Worm (Caenorhabditis elegans): ENCODE data around the gene ccf-1.

ccf-1 gene

ce11 chrIII:11949276-11949879 lies 29.3 kb upstream of the ccf-1 start:
- TF ChIP-seq fos-1 (tag; optimal IDR thresholded peaks at IDR 0.05), result peak; percentile 56
- no peak for TF ChIP-seq aly-2 (tag; optimal IDR thresholded peaks at IDR 0.05)
- no peak for TF ChIP-seq mdl-1 (tag; optimal IDR thresholded peaks at IDR 0.05)

ce11 chrIII:11948437-11948836 lies 28.4 kb upstream of the ccf-1 start:
- peak; percentile 73 for TF ChIP-seq fos-1 (tag; optimal IDR thresholded peaks at IDR 0.05)
- no peak for TF ChIP-seq F13H6.1 (tag; optimal IDR thresholded peaks at IDR 0.05)
- no peak for TF ChIP-seq nhr-237 (tag; optimal IDR thresholded peaks at IDR 0.05)

DNA sequence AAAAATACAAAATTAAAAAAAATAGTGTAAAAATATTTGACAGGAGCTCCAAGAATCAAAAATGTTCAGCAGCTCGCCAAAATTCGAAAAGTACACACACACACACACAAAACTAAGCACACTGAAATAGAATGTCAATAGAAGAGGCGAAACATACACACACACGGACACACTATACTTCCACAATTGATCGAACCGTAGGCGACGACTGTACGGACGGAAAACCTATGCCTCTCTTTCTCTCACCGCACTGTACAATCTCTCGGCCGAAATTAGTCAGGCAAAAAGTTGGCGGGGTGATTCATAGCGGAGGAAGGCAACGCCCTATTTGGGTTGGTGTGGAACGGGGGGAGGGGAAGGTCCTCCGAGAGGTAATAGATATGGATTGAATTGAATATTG lies 27.5 kb upstream of the ccf-1 start:
- TF ChIP-seq gmeb-1 (tag; optimal IDR thresholded peaks at IDR 0.05) (no peak), fos-1 (tag; optimal IDR thresholded peaks at IDR 0.05) (peak; percentile 97), nhr-129 (tag; optimal IDR thresholded peaks at IDR 0.05) (peak; percentile 52), peb-1 (tag; optimal IDR thresholded peaks at IDR 0.05) (no peak), egl-27 (tag; optimal IDR thresholded peaks at IDR 0.05) (no peak)

DNA sequence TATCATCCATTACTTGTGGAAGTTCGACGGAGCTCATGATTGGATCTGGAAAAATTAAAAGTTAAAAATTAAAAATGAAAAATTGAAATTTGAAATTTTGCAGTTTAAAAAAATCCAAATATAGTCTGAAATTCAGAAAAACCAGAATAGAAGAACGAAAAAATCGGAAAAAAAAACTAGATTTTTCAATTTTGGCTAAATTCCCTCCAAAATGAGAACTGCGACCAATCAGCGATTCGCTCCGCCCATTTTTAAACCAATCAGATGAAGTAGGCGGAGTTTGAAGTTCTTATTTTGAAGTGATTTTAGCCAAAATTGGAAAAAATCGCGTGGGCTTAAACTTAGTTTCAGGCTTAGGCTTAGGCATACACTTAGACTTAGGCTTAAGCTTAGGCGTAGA lies 26.9 kb upstream of the ccf-1 start, which contains the start of gene Y56A3A.7:
TSS of gene Y56A3A.7 (minus strand) at position 47 of the 400 bp plus-strand sequence.
- TF ChIP-seq ZK546.5 (tag; optimal IDR thresholded peaks at IDR 0.05) (no peak), nhr-77 (tag; optimal IDR thresholded peaks at IDR 0.05) (no peak), mab-5 (tag; optimal IDR thresholded peaks at IDR 0.05) (no peak), sma-3 (GFP tag; optimal IDR thresholded peaks at IDR 0.05) (no peak), unc-62 (GFP tag; optimal IDR thresholded peaks at IDR 0.05) (no peak), ztf-1 (GFP tag; conservative IDR thresholded peaks at IDR 0.05) (no peak), ceh-82 (tag; optimal IDR thresholded peaks at IDR 0.05) (no peak), snpc-4 (tag; optimal IDR thresholded peaks at IDR 0.05) (no peak), R02D3.7 (tag; optimal IDR thresholded peaks at IDR 0.05) (no peak), blmp-1 (tag; optimal IDR thresholded peaks at IDR 0.05; ENCODE audit: insufficient read depth) (no peak), nhr-23 (tag; optimal IDR thresholded peaks at IDR 0.05) (no peak), dmd-4 (tag; optimal IDR thresholded peaks at IDR 0.05) (no peak), ama-1 (optimal IDR thresholded peaks at IDR 0.05) (no peak), ztf-4 (tag; optimal IDR thresholded peaks at IDR 0.05) (no peak), nhr-25 (tag; optimal IDR thresholded peaks at IDR 0.05) (no peak), sma-9 (GFP tag; optimal IDR thresholded peaks at IDR 0.05) (no peak), sma-9 (tag; optimal IDR thresholded peaks at IDR 0.05) (no peak), gmeb-1 (tag; optimal IDR thresholded peaks at IDR 0.05) (no peak)

DNA sequence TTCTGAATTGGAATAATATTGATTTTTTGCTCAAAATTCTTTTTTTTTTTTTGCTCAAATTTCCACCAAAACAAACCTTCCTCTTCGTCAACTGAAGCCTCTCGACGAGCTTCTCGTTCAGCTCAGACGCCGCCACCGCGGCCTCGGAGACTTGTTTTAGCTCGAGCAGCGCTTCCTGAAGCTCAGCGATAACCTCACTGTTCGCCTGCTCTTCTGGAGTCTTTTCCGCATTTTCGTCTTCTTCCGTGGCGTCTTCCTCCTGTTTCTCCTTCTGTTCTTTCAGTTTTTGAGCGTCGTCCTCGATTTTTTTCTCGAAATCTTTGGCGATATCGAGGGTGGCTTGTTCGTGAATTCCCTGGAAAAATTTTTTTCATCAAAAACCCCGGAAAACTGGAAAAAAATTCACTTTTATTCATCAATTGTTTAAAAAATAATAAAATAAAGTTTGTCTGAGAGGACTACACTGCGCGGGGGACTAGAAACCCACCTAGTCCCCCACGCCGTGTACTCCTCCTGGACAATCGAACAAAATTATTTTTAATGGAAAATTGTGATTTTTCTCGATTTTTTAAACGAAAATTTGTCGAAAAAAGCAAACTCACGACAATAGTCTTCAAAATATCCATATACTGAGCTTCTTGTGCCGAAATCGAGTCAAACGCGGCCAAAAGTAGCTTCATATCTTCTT lies 26.2 kb upstream of the ccf-1 start:
- no peak for TF ChIP-seq unc-62 (GFP tag; optimal IDR thresholded peaks at IDR 0.05)
- no peak for TF ChIP-seq nhr-10 (tag; optimal IDR thresholded peaks at IDR 0.05)
- peak; percentile 55 for TF ChIP-seq Y55F3AM.14 (GFP tag; optimal IDR thresholded peaks at IDR 0.05)
- TF ChIP-seq fos-1 (tag; optimal IDR thresholded peaks at IDR 0.05), result peak; percentile 34
- peak; percentile 86 to 94 for TF ChIP-seq lsy-2 (tag; optimal IDR thresholded peaks at IDR 0.05)
- TF ChIP-seq blmp-1 (tag; optimal IDR thresholded peaks at IDR 0.05; ENCODE audit: insufficient read depth), result peak; percentile 35
- peak; percentile 95 for TF ChIP-seq sem-4 (tag; optimal IDR thresholded peaks at IDR 0.05)
- TF ChIP-seq peb-1 (tag; optimal IDR thresholded peaks at IDR 0.05), result no peak
- TF ChIP-seq elt-3 (tag; optimal IDR thresholded peaks at IDR 0.05), result no peak
- peak; percentile 9 for TF ChIP-seq ama-1 (optimal IDR thresholded peaks at IDR 0.05)
- peak; percentile 74 for TF ChIP-seq ztf-4 (tag; optimal IDR thresholded peaks at IDR 0.05)
- no peak for TF ChIP-seq nhr-237 (tag; optimal IDR thresholded peaks at IDR 0.05)
- TF ChIP-seq mbf-1 (tag; optimal IDR thresholded peaks at IDR 0.05), result no peak
- TF ChIP-seq mab-5 (tag; optimal IDR thresholded peaks at IDR 0.05), result peak; percentile 67
- TF ChIP-seq mdl-1 (tag; optimal IDR thresholded peaks at IDR 0.05), result no peak
- TF ChIP-seq dmd-4 (tag; optimal IDR thresholded peaks at IDR 0.05), result peak; percentile 47
- TF ChIP-seq nhr-11 (tag; optimal IDR thresholded peaks at IDR 0.05), result no peak
- no peak for TF ChIP-seq nhr-23 (tag; optimal IDR thresholded peaks at IDR 0.05)
- no peak for TF ChIP-seq lin-39 (tag; optimal IDR thresholded peaks at IDR 0.05)
- TF ChIP-seq egl-27 (tag; optimal IDR thresholded peaks at IDR 0.05), result peak; percentile 73
- no peak for TF ChIP-seq ztf-11 (tag; optimal IDR thresholded peaks at IDR 0.05)
- TF ChIP-seq nhr-21 (tag; optimal IDR thresholded peaks at IDR 0.05), result peak; percentile 82
- peak; percentile 85 for TF ChIP-seq gmeb-1 (tag; optimal IDR thresholded peaks at IDR 0.05)
- no peak for TF ChIP-seq aly-2 (tag; optimal IDR thresholded peaks at IDR 0.05)
- peak; percentile 79 for TF ChIP-seq snpc-4 (tag; optimal IDR thresholded peaks at IDR 0.05)
- peak; percentile 9 for TF ChIP-seq ZK546.5 (tag; optimal IDR thresholded peaks at IDR 0.05)
- peak; percentile 52 for TF ChIP-seq lin-11 (tag; optimal IDR thresholded peaks at IDR 0.05)
- TF ChIP-seq C34F6.9 (tag; optimal IDR thresholded peaks at IDR 0.05), result peak; percentile 80
- TF ChIP-seq nhr-6 (tag; optimal IDR thresholded peaks at IDR 0.05), result peak; percentile 42
- no peak for TF ChIP-seq skn-1 (tag; optimal IDR thresholded peaks at IDR 0.05)
- peak; percentile 90 for TF ChIP-seq sma-3 (GFP tag; optimal IDR thresholded peaks at IDR 0.05)
- peak; percentile 92 for TF ChIP-seq crh-2 (tag; optimal IDR thresholded peaks at IDR 0.05)
- peak; percentile 97 for TF ChIP-seq sma-9 (GFP tag; optimal IDR thresholded peaks at IDR 0.05)
- TF ChIP-seq sma-9 (tag; optimal IDR thresholded peaks at IDR 0.05), result no peak
- peak; percentile 82 for TF ChIP-seq nhr-25 (tag; optimal IDR thresholded peaks at IDR 0.05)
- peak; percentile 47 for TF ChIP-seq R02D3.7 (tag; optimal IDR thresholded peaks at IDR 0.05)
